Fruit fly (Drosophila melanogaster) whole organism: Measurements from ENCODE around the gene CG9396.

Source experiments
- psq ChIP-seq: fragments of >200 bp; optimal IDR thresholded peaks from 2 replicates; lab custom pipeline; 2017
- usp ChIP-seq: fragments of >200 bp; optimal IDR thresholded peaks from 2 replicates; lab custom pipeline; 2017; ENCODE audit warnings: missing biosample characterization, missing genetic modification characterization, mixed read lengths

- TF ChIP-seq psq (lab: Kevin White, UChicago) (no peak), usp (GFP tag; lab: Kevin White, UChicago) (no peak)
These were observed 46.9 kb upstream of the CG9396 start for dm6 chr3R:9618331-9618730.
